Worm (Caenorhabditis elegans): Measurements from ENCODE around the gene lin-56.

DNA sequence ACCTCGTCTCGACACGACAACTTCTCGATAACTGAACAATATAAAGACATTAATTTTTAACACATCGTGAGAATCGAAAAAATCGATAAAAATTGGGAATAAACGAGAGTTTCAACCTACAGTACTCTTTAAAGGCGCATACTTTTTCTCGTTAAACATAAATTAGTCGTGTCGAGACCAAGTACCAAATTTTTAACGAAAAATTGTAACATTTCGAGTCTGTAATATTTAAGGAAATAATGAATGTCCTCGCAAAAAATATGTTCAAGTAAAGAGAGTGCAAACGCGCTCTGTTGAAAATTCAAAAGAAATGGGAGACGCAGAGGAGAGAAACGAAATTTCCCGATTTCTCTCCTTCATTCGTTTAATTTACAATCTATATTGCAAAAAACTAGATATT, 528 bp downstream of the lin-56 start:
- TF ChIP-seq ama-1 (optimal IDR thresholded peaks at IDR 0.05), result peak; percentile 57
- TF ChIP-seq ama-1 (GFP tag; optimal IDR thresholded peaks at IDR 0.05), result no peak
- TF ChIP-seq F10E7.11 (tag; optimal IDR thresholded peaks at IDR 0.05), result no peak
- no peak for TF ChIP-seq madf-3 (GFP tag; IDR thresholded peaks at IDR 0.05)
- TF ChIP-seq bed-1 (GFP tag; IDR thresholded peaks at IDR 0.05), result no peak
- TF ChIP-seq snpc-4 (GFP tag; optimal IDR thresholded peaks at IDR 0.05), result no peak
- no peak for TF ChIP-seq snpc-4 (tag; optimal IDR thresholded peaks at IDR 0.05)
- TF ChIP-seq madf-6 (GFP tag; IDR thresholded peaks at IDR 0.05), result peak; percentile 34; the same call in 1 of the 2 replicates
- no peak for TF ChIP-seq unc-130 (GFP tag; optimal IDR thresholded peaks at IDR 0.05)
- TF ChIP-seq F33H1.4 (GFP tag; IDR thresholded peaks at IDR 0.05), result no peak
- TF ChIP-seq akir-1 (GFP tag; optimal IDR thresholded peaks at IDR 0.05), result no peak

Data from whole organism, young adult.